Fruit fly (Drosophila melanogaster) whole organism, embryonic: Measurements from ENCODE around the gene wge.

Source experiments
- Adf1 ChIP-seq: fragments of 200-800 bp; sonication (Bioruptor generic); IDR thresholded peaks from 2 replicates; pipeline ENCODE4 v1.3.6; 2022; ENCODE audit warnings: missing biosample characterization, missing genetic modification characterization
- CG10321 ChIP-seq: fragments of 200-800 bp; sonication (Bioruptor generic); IDR thresholded peaks from 2 replicates; pipeline ENCODE4 v1.3.6; 2022; ENCODE audit warnings: missing biosample characterization, missing genetic modification characterization
- CG1603 ChIP-seq: fragments of 200-800 bp; sonication (Bioruptor generic); optimal IDR thresholded peaks from 2 replicates; lab custom pipeline; 2019; ENCODE audit warnings: missing biosample characterization, mild to moderate bottlenecking, missing genetic modification characterization, moderate library complexity
- CG17568 ChIP-seq: fragments of 200-800 bp; sonication (Bioruptor generic); optimal IDR thresholded peaks from 2 replicates; lab custom pipeline; 2018; ENCODE audit warnings: missing biosample characterization, mild to moderate bottlenecking, missing genetic modification characterization, moderate library complexity
- CG1792 ChIP-seq: fragments of 200-800 bp; sonication (Bioruptor generic); optimal IDR thresholded peaks from 2 replicates; lab custom pipeline; 2016; ENCODE audit warnings: missing biosample characterization, missing genetic modification characterization
- CG2120 ChIP-seq: fragments of 200-800 bp; sonication (Bioruptor generic); optimal IDR thresholded peaks from 3 replicates; lab custom pipeline; 2016; ENCODE audit warnings: missing biosample characterization, missing genetic modification characterization
- CG2129 ChIP-seq: fragments of 200-800 bp; sonication (Bioruptor generic); IDR thresholded peaks from 2 replicates; pipeline ENCODE4 v1.3.6; 2022; ENCODE audit warnings: missing biosample characterization, missing genetic modification characterization; ENCODE audit not compliant: partially characterized antibody
- CG2875 ChIP-seq: fragments of 200-800 bp; sonication (Bioruptor generic); optimal IDR thresholded peaks from 2 replicates; lab custom pipeline; 2017; ENCODE audit warnings: missing biosample characterization, mild to moderate bottlenecking, missing genetic modification characterization, missing genetic modification reagents
- CG33557 ChIP-seq: fragments of 200-800 bp; sonication (Bioruptor generic); optimal IDR thresholded peaks from 2 replicates; lab custom pipeline; 2019; ENCODE audit warnings: missing biosample characterization, mild to moderate bottlenecking, missing genetic modification characterization, moderate library complexity
- CG3407 ChIP-seq: fragments of 200-800 bp; sonication (Bioruptor generic); optimal IDR thresholded peaks from 2 replicates; lab custom pipeline; 2018; ENCODE audit warnings: missing biosample characterization, mild to moderate bottlenecking, missing genetic modification characterization
- CG3847 ChIP-seq: fragments of 200-800 bp; sonication (Bioruptor generic); IDR thresholded peaks from 2 replicates; pipeline ENCODE4 v1.3.6; 2022; ENCODE audit warnings: missing biosample characterization, missing genetic modification characterization
- CG5180 ChIP-seq: fragments of 200-800 bp; sonication (Bioruptor generic); optimal IDR thresholded peaks from 3 replicates; lab custom pipeline; 2017; ENCODE audit warnings: missing biosample characterization, missing genetic modification characterization, mild to moderate bottlenecking, moderate library complexity, missing genetic modification reagents
- CG6689 ChIP-seq: fragments of 200-800 bp; sonication (Bioruptor generic); IDR thresholded peaks from 2 replicates; pipeline ENCODE4 v1.3.6; 2022; ENCODE audit warnings: missing biosample characterization, missing genetic modification characterization
- CG7271 ChIP-seq: fragments of 200-800 bp; sonication (Bioruptor generic); optimal IDR thresholded peaks from 2 replicates; lab custom pipeline; 2018; ENCODE audit warnings: missing biosample characterization, mild to moderate bottlenecking, missing genetic modification characterization, moderate library complexity
- CG7357 ChIP-seq: fragments of 200-800 bp; sonication (Bioruptor generic); IDR thresholded peaks from 3 replicates; pipeline ENCODE4 v1.3.6; 2022; ENCODE audit warnings: missing biosample characterization, missing genetic modification characterization
- CG7928 ChIP-seq: fragments of 200-800 bp; sonication (Bioruptor generic); optimal IDR thresholded peaks from 2 replicates; lab custom pipeline; 2017; ENCODE audit warnings: missing biosample characterization, mild to moderate bottlenecking, missing genetic modification characterization
- CG7987 ChIP-seq: fragments of 200-800 bp; sonication (Bioruptor generic); optimal IDR thresholded peaks from 2 replicates; lab custom pipeline; 2018; ENCODE audit warnings: missing biosample characterization, mild to moderate bottlenecking, missing genetic modification characterization, moderate library complexity
- CG9215 ChIP-seq: fragments of 200-800 bp; sonication (Bioruptor generic); IDR thresholded peaks from 2 replicates; pipeline ENCODE4 v1.3.6; 2022; ENCODE audit warnings: missing biosample characterization, missing genetic modification characterization
- CG9609 ChIP-seq: fragments of 200-800 bp; sonication (Bioruptor generic); optimal IDR thresholded peaks from 3 replicates; lab custom pipeline; 2016; ENCODE audit warnings: missing biosample characterization, missing genetic modification characterization
- Drgx ChIP-seq: fragments of 200-800 bp; sonication (Bioruptor generic); IDR thresholded peaks from 2 replicates; pipeline ENCODE4 v1.3.6; 2022; ENCODE audit warnings: missing biosample characterization, missing genetic modification characterization
- Ets65A ChIP-seq: fragments of 200-800 bp; sonication (Bioruptor generic); peaks from one replicate; lab custom pipeline; 2016; ENCODE audit warnings: missing biosample characterization, missing genetic modification characterization
- Ets97D ChIP-seq: fragments of 200-800 bp; sonication (Bioruptor generic); optimal IDR thresholded peaks from 3 replicates; lab custom pipeline; 2016; ENCODE audit warnings: missing biosample characterization, missing genetic modification characterization
- HLH3B ChIP-seq: fragments of 200-800 bp; sonication (Bioruptor generic); IDR thresholded peaks from 2 replicates; pipeline ENCODE4 v1.3.6; 2022; ENCODE audit warnings: missing biosample characterization, missing genetic modification characterization
- Hmx ChIP-seq: fragments of 200-800 bp; sonication (Bioruptor generic); optimal IDR thresholded peaks from 2 replicates; lab custom pipeline; 2016; ENCODE audit warnings: missing biosample characterization, missing genetic modification characterization
- Max ChIP-seq: fragments of 200-800 bp; sonication (Bioruptor generic); optimal IDR thresholded peaks from 2 replicates; lab custom pipeline; 2016; ENCODE audit warnings: missing biosample characterization, mild to moderate bottlenecking, missing genetic modification characterization
- NK7.1 ChIP-seq: fragments of 200-800 bp; sonication (Bioruptor generic); optimal IDR thresholded peaks from 3 replicates; lab custom pipeline; 2016; ENCODE audit warnings: missing biosample characterization, missing genetic modification characterization
- Opbp ChIP-seq: fragments of 200-800 bp; sonication (Bioruptor generic); IDR thresholded peaks from 3 replicates; pipeline ENCODE4 v1.3.6; 2022; ENCODE audit warnings: missing biosample characterization, missing genetic modification characterization; ENCODE audit not compliant: partially characterized antibody
- Spps ChIP-seq: fragments of 200-800 bp; sonication (Bioruptor generic); optimal IDR thresholded peaks from 2 replicates; lab custom pipeline; 2018; ENCODE audit warnings: missing biosample characterization, mild to moderate bottlenecking, missing genetic modification characterization
- ab ChIP-seq: fragments of 200-800 bp; sonication (Bioruptor generic); optimal IDR thresholded peaks from 2 replicates; lab custom pipeline; 2016; ENCODE audit warnings: missing biosample characterization, missing genetic modification characterization
- bsh ChIP-seq, 2 experiments: fragments of 200-800 bp; sonication (Bioruptor generic); optimal IDR thresholded peaks; 2 replicates each; lab custom pipeline; 2017 to 2018; ENCODE audit warnings: mild to moderate bottlenecking in 2 of 2, missing biosample characterization in 2 of 2, missing genetic modification characterization in 2 of 2, moderate library complexity in 1 of 2
- crol ChIP-seq: fragments of 200-800 bp; sonication (Bioruptor generic); IDR thresholded peaks from 2 replicates; pipeline ENCODE4 v1.3.6; 2022; ENCODE audit warnings: missing biosample characterization, missing genetic modification characterization
- danr ChIP-seq: fragments of 200-800 bp; sonication (Bioruptor generic); IDR thresholded peaks from 2 replicates; pipeline ENCODE4 v1.3.6; 2022; ENCODE audit warnings: missing biosample characterization, missing genetic modification characterization
- dysf ChIP-seq: fragments of 200-800 bp; sonication (Bioruptor generic); IDR thresholded peaks from 3 replicates; pipeline ENCODE4 v1.3.6; 2022; ENCODE audit warnings: missing biosample characterization, missing genetic modification characterization
- esg ChIP-seq: fragments of 200-800 bp; sonication (Bioruptor generic); conservative IDR thresholded peaks from 2 replicates; pipeline ENCODE4 v1.3.6; 2022; ENCODE audit warnings: missing biosample characterization, missing genetic modification characterization
- fd3F ChIP-seq: fragments of 200-800 bp; sonication (Bioruptor generic); optimal IDR thresholded peaks from 2 replicates; lab custom pipeline; 2018; ENCODE audit warnings: missing biosample characterization, mild to moderate bottlenecking, missing genetic modification characterization, moderate library complexity
- grn ChIP-seq: fragments of 200-800 bp; sonication (Bioruptor generic); optimal IDR thresholded peaks from 3 replicates; lab custom pipeline; 2017; ENCODE audit warnings: missing biosample characterization, missing genetic modification characterization
- gsb-n ChIP-seq: fragments of 200-800 bp; sonication (Bioruptor generic); optimal IDR thresholded peaks from 3 replicates; lab custom pipeline; 2018; ENCODE audit warnings: missing biosample characterization, mild to moderate bottlenecking, missing genetic modification characterization
- kah ChIP-seq: fragments of 200-800 bp; sonication (Bioruptor generic); optimal IDR thresholded peaks from 2 replicates; lab custom pipeline; 2018; ENCODE audit warnings: missing biosample characterization, mild to moderate bottlenecking, missing genetic modification characterization
- kni ChIP-seq: fragments of 200-800 bp; sonication (Bioruptor generic); optimal IDR thresholded peaks from 3 replicates; lab custom pipeline; 2017; ENCODE audit warnings: mild to moderate bottlenecking, missing biosample characterization, missing genetic modification reagents, missing genetic modification characterization
- mld ChIP-seq: fragments of 200-800 bp; sonication (Bioruptor generic); IDR thresholded peaks from 3 replicates; pipeline ENCODE4 v1.3.6; 2022; ENCODE audit warnings: missing biosample characterization, missing genetic modification characterization; ENCODE audit not compliant: partially characterized antibody
- otp ChIP-seq: fragments of 200-800 bp; sonication (Bioruptor generic); IDR thresholded peaks from 3 replicates; pipeline ENCODE4, ENCODE4 v1.3.6; 2022; ENCODE audit warnings: missing biosample characterization, missing genetic modification characterization
- rib ChIP-seq: fragments of 200-800 bp; sonication (Bioruptor generic); IDR thresholded peaks from 2 replicates; pipeline ENCODE4 v1.3.6; 2022; ENCODE audit warnings: missing biosample characterization, missing genetic modification characterization
- row ChIP-seq: fragments of 200-800 bp; sonication (Bioruptor generic); IDR thresholded peaks from 3 replicates; pipeline ENCODE4 v1.3.6; 2022; ENCODE audit warnings: missing biosample characterization, missing genetic modification characterization
- seq ChIP-seq: fragments of 200-800 bp; sonication (Bioruptor generic); IDR thresholded peaks from 2 replicates; pipeline ENCODE4 v1.3.6; 2022; ENCODE audit warnings: missing biosample characterization, missing genetic modification characterization
- stwl ChIP-seq: fragments of 200-800 bp; sonication (Bioruptor generic); optimal IDR thresholded peaks from 3 replicates; lab custom pipeline; 2018; ENCODE audit warnings: missing biosample characterization, mild to moderate bottlenecking, missing genetic modification characterization, moderate library complexity
- sug ChIP-seq: fragments of 200-800 bp; optimal IDR thresholded peaks from 2 replicates; lab custom pipeline; 2019; ENCODE audit warnings: missing biosample characterization, mild to moderate bottlenecking, missing genetic modification characterization, moderate library complexity
- trem ChIP-seq: fragments of 200-800 bp; optimal IDR thresholded peaks from 3 replicates; lab custom pipeline; 2019; ENCODE audit warnings: missing biosample characterization, mild to moderate bottlenecking, missing genetic modification characterization, moderate library complexity
- unpg ChIP-seq: fragments of 200-800 bp; sonication (Bioruptor generic); optimal IDR thresholded peaks from 3 replicates; lab custom pipeline; 2018; ENCODE audit warnings: missing biosample characterization, mild to moderate bottlenecking, missing genetic modification characterization, moderate library complexity
- wek ChIP-seq: fragments of 200-800 bp; sonication (Bioruptor generic); optimal IDR thresholded peaks from 3 replicates; lab custom pipeline; 2018; ENCODE audit warnings: missing biosample characterization, mild to moderate bottlenecking, missing genetic modification characterization, moderate library complexity

wge gene

dm6 chr3R:22667284-22667958 lies 53.5 kb downstream of the wge start (continued):
- TF ChIP-seq unpg (GFP tag; lab: Kevin White, UChicago) (peak; percentile 84), row (GFP tag; lab: Robert Waterston, UW) (peak; percentile 76), CG2875 (GFP tag; lab: Kevin White, UChicago) (peak; percentile 65), CG5180 (GFP tag; lab: Kevin White, UChicago) (peak; percentile 74), HLH3B (GFP tag; lab: Robert Waterston, UW) (peak; percentile 82), CG7271 (tag; lab: Kevin White, UChicago) (peak; percentile 71), Adf1 (GFP tag; lab: Robert Waterston, UW) (no peak), Ets65A (GFP tag; lab: Kevin White, UChicago) (peak; percentile 95), CG7928 (GFP tag; lab: Kevin White, UChicago) (no peak), grn (GFP tag; lab: Kevin White, UChicago) (peak; percentile 5), CG7357 (GFP tag; lab: Robert Waterston, UW) (no peak), CG3407 (GFP tag; lab: Kevin White, UChicago) (peak; percentile 66), CG17568 (GFP tag; lab: Kevin White, UChicago) (peak; percentile 49), otp (GFP tag; lab: Robert Waterston, UW) (peak; percentile 78; the same call in 2 of the 3 replicates), trem (tag; lab: Kevin White, UChicago) (peak; percentile 92), CG10321 (GFP tag; lab: Robert Waterston, UW) (peak; percentile 15; the same call in 1 of the 2 replicates), fd3F (peak; percentile 9), seq (GFP tag; lab: Robert Waterston, UW) (peak; percentile 54; the same call in 1 of the 2 replicates), CG3847 (GFP tag; lab: Robert Waterston, UW) (peak; percentile 24; the same call in 1 of the 2 replicates), Spps (tag; lab: Kevin White, UChicago) (peak; percentile 79), mld (no peak), CG2120 (peak; percentile 36), Opbp (GFP tag; lab: Robert Waterston, UW) (no peak), CG33557 (peak; percentile 44), CG1792 (peak; percentile 61), dysf (peak; percentile 74), NK7.1 (GFP tag; lab: Kevin White, UChicago) (no peak), esg (GFP tag; lab: Robert Waterston, UW) (peak; percentile 69), CG6689 (GFP tag; lab: Robert Waterston, UW) (peak; percentile 90), CG2129 (GFP tag; lab: Robert Waterston, UW) (no peak), Ets97D (GFP tag; lab: Kevin White, UChicago) (peak; percentile 13), sug (tag; lab: Kevin White, UChicago) (peak; percentile 35), Max (GFP tag; lab: Kevin White, UChicago) (peak; percentile 39), CG7987 (GFP tag; lab: Kevin White, UChicago) (no peak), stwl (tag; lab: Kevin White, UChicago) (peak; percentile 14), CG9609 (GFP tag; lab: Kevin White, UChicago) (peak; percentile 66), CG9215 (GFP tag; lab: Robert Waterston, UW) (peak; percentile 55), Drgx (GFP tag; lab: Robert Waterston, UW) (peak; percentile 93), wek (GFP tag; lab: Kevin White, UChicago) (no peak), CG1603 (tag; lab: Kevin White, UChicago) (peak; percentile 15), Hmx (GFP tag; lab: Kevin White, UChicago) (peak; percentile 25), ab (GFP tag; lab: Kevin White, UChicago) (no peak), rib (GFP tag; lab: Robert Waterston, UW) (no peak), bsh (GFP tag; optimal IDR thresholded peaks at IDR 0.05; lab: Kevin White, UChicago) (peak; percentile 77 to 86), kah (peak; percentile 78), danr (GFP tag; lab: Robert Waterston, UW) (0 out of 2 replicates have a peak, but pooled peaks have one; percentile 9), gsb-n (tag; lab: Kevin White, UChicago) (peak; percentile 84), crol (GFP tag; lab: Robert Waterston, UW) (peak; percentile 47; the same call in 1 of the 2 replicates), kni (GFP tag; lab: Kevin White, UChicago) (peak; percentile 12)
